Fruit fly (Drosophila melanogaster) whole organism, embryonic: ENCODE measurements around the gene CG33483.

Experiments used
- Ada2b ChIP-seq: fragments of 200-800 bp; sonication (Bioruptor generic); IDR thresholded peaks from 2 replicates; pipeline ENCODE4 v1.3.6; 2022; ENCODE audit warnings: missing biosample characterization, missing genetic modification characterization
- Adf1 ChIP-seq: fragments of 200-800 bp; sonication (Bioruptor generic); IDR thresholded peaks from 2 replicates; pipeline ENCODE4 v1.3.6; 2022; ENCODE audit warnings: missing biosample characterization, missing genetic modification characterization
- Asciz ChIP-seq: fragments of 200-800 bp; sonication (Bioruptor generic); optimal IDR thresholded peaks from 2 replicates; lab custom pipeline; 2017; ENCODE audit warnings: missing biosample characterization, mild to moderate bottlenecking, missing genetic modification characterization, missing genetic modification reagents
- Bgb ChIP-seq: fragments of 200-800 bp; sonication (Bioruptor generic); IDR thresholded peaks from 2 replicates; pipeline ENCODE4 v1.3.6; 2022; ENCODE audit warnings: missing biosample characterization, missing genetic modification characterization; ENCODE audit not compliant: partially characterized antibody
- CG10565 ChIP-seq: fragments of 200-800 bp; sonication (Bioruptor generic); optimal IDR thresholded peaks from 3 replicates; lab custom pipeline; 2016; ENCODE audit warnings: missing biosample characterization, mild to moderate bottlenecking, missing genetic modification characterization
- CG10979 ChIP-seq: fragments of 200-800 bp; sonication (Bioruptor generic); optimal IDR thresholded peaks from 2 replicates; lab custom pipeline; 2018; ENCODE audit warnings: missing biosample characterization, mild to moderate bottlenecking, missing genetic modification characterization, moderate library complexity
- CG12942 ChIP-seq: fragments of 200-800 bp; sonication (Bioruptor generic); optimal IDR thresholded peaks from 3 replicates; lab custom pipeline; 2016; ENCODE audit warnings: missing biosample characterization, missing genetic modification characterization
- CG13287 ChIP-seq: fragments of 200-800 bp; sonication (Bioruptor generic); IDR thresholded peaks from 2 replicates; pipeline ENCODE4 v1.3.6; 2022; ENCODE audit warnings: missing biosample characterization, missing genetic modification characterization; ENCODE audit not compliant: partially characterized antibody
- CG13424 ChIP-seq: fragments of 200-800 bp; sonication (Bioruptor generic); optimal IDR thresholded peaks from 2 replicates; lab custom pipeline; 2019; ENCODE audit warnings: missing biosample characterization, mild to moderate bottlenecking, missing genetic modification characterization, moderate library complexity
- CG13775 ChIP-seq: fragments of 200-800 bp; sonication (Bioruptor generic); optimal IDR thresholded peaks from 3 replicates; lab custom pipeline; 2017; ENCODE audit warnings: missing biosample characterization, mild to moderate bottlenecking, missing genetic modification characterization
- CG14860 ChIP-seq: fragments of 200-800 bp; sonication (Bioruptor generic); IDR thresholded peaks from 3 replicates; pipeline ENCODE4 v1.3.6; 2022; ENCODE audit warnings: missing biosample characterization, missing genetic modification characterization; ENCODE audit not compliant: partially characterized antibody
- CG1832 ChIP-seq: fragments of 200-800 bp; sonication (Bioruptor generic); optimal IDR thresholded peaks from 2 replicates; lab custom pipeline; 2017; ENCODE audit warnings: missing biosample characterization, mild to moderate bottlenecking, missing genetic modification characterization, inconsistent platforms
- CG2678 ChIP-seq: fragments of 200-800 bp; sonication (Bioruptor generic); optimal IDR thresholded peaks from 3 replicates; lab custom pipeline; 2019; ENCODE audit warnings: missing biosample characterization, mild to moderate bottlenecking, missing genetic modification characterization, moderate library complexity
- CG30020 ChIP-seq: fragments of 200-800 bp; optimal IDR thresholded peaks from 2 replicates; lab custom pipeline; 2019; ENCODE audit warnings: missing biosample characterization, mild to moderate bottlenecking, missing genetic modification characterization, moderate library complexity
- CG3407 ChIP-seq: fragments of 200-800 bp; sonication (Bioruptor generic); optimal IDR thresholded peaks from 2 replicates; lab custom pipeline; 2018; ENCODE audit warnings: missing biosample characterization, mild to moderate bottlenecking, missing genetic modification characterization
- CG3838 ChIP-seq: fragments of 200-800 bp; sonication (Bioruptor generic); optimal IDR thresholded peaks from 3 replicates; lab custom pipeline; 2016; ENCODE audit warnings: missing biosample characterization, missing genetic modification characterization
- CG4360 ChIP-seq: fragments of 200-800 bp; sonication (Bioruptor generic); IDR thresholded peaks from 2 replicates; pipeline ENCODE4 v1.3.6; 2022; ENCODE audit warnings: missing biosample characterization, missing genetic modification characterization
- CG8388 ChIP-seq: fragments of 200-800 bp; sonication (Bioruptor generic); optimal IDR thresholded peaks from 2 replicates; lab custom pipeline; 2019; ENCODE audit warnings: missing biosample characterization, mild to moderate bottlenecking, missing genetic modification characterization, moderate library complexity
- CG9437 ChIP-seq: fragments of 200-800 bp; sonication (Bioruptor generic); optimal IDR thresholded peaks from 2 replicates; lab custom pipeline; 2018; ENCODE audit warnings: missing biosample characterization, mild to moderate bottlenecking, missing genetic modification characterization
- CG9727 ChIP-seq: fragments of 200-800 bp; sonication (Bioruptor generic); optimal IDR thresholded peaks from 3 replicates; lab custom pipeline; 2017; ENCODE audit warnings: missing biosample characterization, mild to moderate bottlenecking, missing genetic modification characterization
- CrebB ChIP-seq: fragments of 200-800 bp; sonication (Bioruptor generic); optimal IDR thresholded peaks from 3 replicates; lab custom pipeline; 2018; ENCODE audit warnings: missing biosample characterization, mild to moderate bottlenecking, missing genetic modification characterization
- Dfd ChIP-seq, 2 experiments: fragments of >200 bp; optimal IDR thresholded peaks; 2 replicates each; lab custom pipeline; 2017; ENCODE audit warnings: missing biosample characterization in 2 of 2, missing genetic modification characterization in 2 of 2
- HLH3B ChIP-seq: fragments of 200-800 bp; sonication (Bioruptor generic); IDR thresholded peaks from 2 replicates; pipeline ENCODE4 v1.3.6; 2022; ENCODE audit warnings: missing biosample characterization, missing genetic modification characterization
- Med ChIP-seq: fragments of 200-800 bp; sonication (Bioruptor generic); peaks from one replicate; lab custom pipeline; 2016; ENCODE audit warnings: missing biosample characterization, missing genetic modification characterization, mild to moderate bottlenecking, inconsistent platforms, moderate library complexity
- Meics ChIP-seq: fragments of 200-800 bp; sonication (Bioruptor generic); optimal IDR thresholded peaks from 2 replicates; lab custom pipeline; 2017; ENCODE audit warnings: missing biosample characterization, mild to moderate bottlenecking, missing genetic modification characterization
- Mrtf ChIP-seq: fragments of 200-800 bp; sonication (Bioruptor generic); IDR thresholded peaks from 3 replicates; pipeline ENCODE4 v1.3.6; 2022; ENCODE audit warnings: missing biosample characterization, missing genetic modification characterization
- Ptx1 ChIP-seq: fragments of 200-800 bp; sonication (Bioruptor generic); IDR thresholded peaks from 2 replicates; pipeline ENCODE4 v1.3.6; 2022; ENCODE audit warnings: missing biosample characterization, missing genetic modification characterization
- Spps ChIP-seq: fragments of 200-800 bp; sonication (Bioruptor generic); optimal IDR thresholded peaks from 2 replicates; lab custom pipeline; 2018; ENCODE audit warnings: missing biosample characterization, mild to moderate bottlenecking, missing genetic modification characterization
- ac ChIP-seq: fragments of 200-800 bp; sonication (Bioruptor generic); optimal IDR thresholded peaks from 3 replicates; lab custom pipeline; 2017; ENCODE audit warnings: missing biosample characterization, mild to moderate bottlenecking, missing genetic modification characterization
- ap ChIP-seq: fragments of 200-800 bp; sonication (Bioruptor generic); IDR thresholded peaks from 2 replicates; pipeline ENCODE4 v1.3.6; 2022; ENCODE audit warnings: missing biosample characterization, missing genetic modification characterization
- ase ChIP-seq: fragments of 200-800 bp; sonication (Bioruptor generic); IDR thresholded peaks from 3 replicates; pipeline ENCODE4 v1.3.6; 2022; ENCODE audit warnings: missing biosample characterization, missing genetic modification characterization
- crc ChIP-seq: fragments of 200-800 bp; sonication (Bioruptor generic); optimal IDR thresholded peaks from 2 replicates; lab custom pipeline; 2016; ENCODE audit warnings: missing biosample characterization, missing genetic modification characterization
- dmrt99B ChIP-seq: fragments of 200-800 bp; sonication (Bioruptor generic); optimal IDR thresholded peaks from 2 replicates; lab custom pipeline; 2018; ENCODE audit warnings: missing biosample characterization, mild to moderate bottlenecking, missing genetic modification characterization, moderate library complexity
- dysf ChIP-seq: fragments of 200-800 bp; sonication (Bioruptor generic); IDR thresholded peaks from 3 replicates; pipeline ENCODE4 v1.3.6; 2022; ENCODE audit warnings: missing biosample characterization, missing genetic modification characterization
- gem ChIP-seq: fragments of 200-800 bp; sonication (Bioruptor generic); optimal IDR thresholded peaks from 2 replicates; lab custom pipeline; 2019; ENCODE audit warnings: missing biosample characterization, mild to moderate bottlenecking, missing genetic modification characterization, moderate library complexity
- hbn ChIP-seq: fragments of 200-800 bp; sonication (Bioruptor generic); IDR thresholded peaks from 2 replicates; pipeline ENCODE4 v1.3.6; 2022; ENCODE audit warnings: missing biosample characterization, missing genetic modification characterization; ENCODE audit not compliant: partially characterized antibody
- ken ChIP-seq: fragments of 200-800 bp; sonication (Bioruptor generic); IDR thresholded peaks from 3 replicates; pipeline ENCODE4 v1.3.6; 2022; ENCODE audit warnings: missing biosample characterization, missing genetic modification characterization
- kni ChIP-seq: fragments of 200-800 bp; sonication (Bioruptor generic); optimal IDR thresholded peaks from 3 replicates; lab custom pipeline; 2017; ENCODE audit warnings: mild to moderate bottlenecking, missing biosample characterization, missing genetic modification reagents, missing genetic modification characterization
- lbe ChIP-seq: fragments of 200-800 bp; sonication (Bioruptor generic); optimal IDR thresholded peaks from 2 replicates; lab custom pipeline; 2016; ENCODE audit warnings: missing biosample characterization, mild to moderate bottlenecking, missing genetic modification characterization
- nmo ChIP-seq: fragments of 200-800 bp; sonication (Bioruptor generic); optimal IDR thresholded peaks from 2 replicates; lab custom pipeline; 2018; ENCODE audit warnings: missing biosample characterization, mild to moderate bottlenecking, missing genetic modification characterization, moderate library complexity
- nom ChIP-seq: fragments of 200-800 bp; sonication (Bioruptor generic); optimal IDR thresholded peaks from 2 replicates; lab custom pipeline; 2017; ENCODE audit warnings: missing biosample characterization, missing genetic modification characterization, mild to moderate bottlenecking, moderate library complexity, missing genetic modification reagents
- peb ChIP-seq: fragments of 200-800 bp; sonication (Bioruptor generic); IDR thresholded peaks from 2 replicates; pipeline ENCODE4 v1.3.6; 2022; ENCODE audit warnings: missing biosample characterization, missing genetic modification characterization
- prd ChIP-seq, 3 experiments: fragments of >200 bp in 2 of 3; fragments of 200-800 bp in 1 of 3; sonication (Bioruptor generic) in 1 of 3; optimal IDR thresholded peaks in 2 of 3; IDR thresholded peaks in 1 of 3; 2 replicates in 2 of 3; 3 replicates in 1 of 3; pipeline versions ENCODE4 v1.3.6 to Lab custom; 2017 to 2022; ENCODE audit warnings: missing biosample characterization in 1 of 3, missing genetic modification characterization in 1 of 3
- pzg ChIP-seq: fragments of 200-800 bp; sonication (Bioruptor generic); optimal IDR thresholded peaks from 3 replicates; lab custom pipeline; 2018; ENCODE audit warnings: missing biosample characterization, mild to moderate bottlenecking, missing genetic modification characterization, moderate library complexity
- rib ChIP-seq: fragments of 200-800 bp; sonication (Bioruptor generic); IDR thresholded peaks from 2 replicates; pipeline ENCODE4 v1.3.6; 2022; ENCODE audit warnings: missing biosample characterization, missing genetic modification characterization
- row ChIP-seq: fragments of 200-800 bp; sonication (Bioruptor generic); IDR thresholded peaks from 3 replicates; pipeline ENCODE4 v1.3.6; 2022; ENCODE audit warnings: missing biosample characterization, missing genetic modification characterization
- sisA ChIP-seq: fragments of 200-800 bp; sonication (Bioruptor generic); IDR thresholded peaks from 2 replicates; pipeline ENCODE4 v1.3.6; 2022; ENCODE audit warnings: missing biosample characterization, missing genetic modification characterization
- sob ChIP-seq: fragments of 200-800 bp; sonication (Bioruptor generic); IDR thresholded peaks from 2 replicates; pipeline ENCODE4 v1.3.6; 2022; ENCODE audit warnings: missing biosample characterization, missing genetic modification characterization
- tna ChIP-seq: fragments of 200-800 bp; sonication (Bioruptor generic); IDR thresholded peaks from 2 replicates; pipeline ENCODE4 v1.3.6; 2022; ENCODE audit warnings: missing biosample characterization, missing genetic modification characterization; ENCODE audit not compliant: partially characterized antibody
- twi ChIP-seq: fragments of 200-800 bp; optimal IDR thresholded peaks from 2 replicates; lab custom pipeline; 2019; ENCODE audit warnings: missing biosample characterization, mild to moderate bottlenecking, missing genetic modification characterization, moderate library complexity

CG33483 gene

dm6 chr3R:30909840-30910239, 7.9 kb upstream of the CG33483 start (continued):
- TF ChIP-seq CG14860 (no peak), CG8388 (GFP tag; lab: Kevin White, UChicago) (no peak), row (GFP tag; lab: Robert Waterston, UW) (peak; percentile 27; the same call in 1 of the 3 replicates), CG3407 (no peak), CG9437 (GFP tag; lab: Kevin White, UChicago) (no peak), Meics (GFP tag; lab: Kevin White, UChicago) (peak; percentile 3), CG10565 (no peak), prd (optimal IDR thresholded peaks at IDR 0.05; lab: Kevin White, UChicago) (no peak), prd (GFP tag; IDR thresholded peaks at IDR 0.05; lab: Robert Waterston, UW) (peak; percentile 38; the same call in 1 of the 3 replicates), kni (GFP tag; lab: Kevin White, UChicago) (no peak), ken (no peak), rib (GFP tag; lab: Robert Waterston, UW) (no peak), nmo (GFP tag; lab: Kevin White, UChicago) (no peak), CG9727 (GFP tag; lab: Kevin White, UChicago) (peak; percentile 4), CrebB (tag; lab: Kevin White, UChicago) (no peak), Ptx1 (GFP tag; lab: Robert Waterston, UW) (peak; percentile 51), sisA (peak; percentile 9; the same call in 1 of the 2 replicates), ac (GFP tag; lab: Kevin White, UChicago) (no peak), Ada2b (GFP tag; lab: Robert Waterston, UW) (no peak), CG12942 (GFP tag; lab: Kevin White, UChicago) (no peak), crc (no peak), CG13287 (GFP tag; lab: Robert Waterston, UW) (no peak), dmrt99B (peak; percentile 3), tna (GFP tag; lab: Robert Waterston, UW) (no peak), gem (tag; lab: Kevin White, UChicago) (peak; percentile 4), Asciz (no peak), ap (GFP tag; lab: Robert Waterston, UW) (no peak), CG10979 (tag; lab: Kevin White, UChicago) (peak; percentile 29), pzg (GFP tag; lab: Kevin White, UChicago) (no peak), CG1832 (no peak), CG2678 (tag; lab: Kevin White, UChicago) (peak; percentile 35), CG30020 (tag; lab: Kevin White, UChicago) (no peak), HLH3B (GFP tag; lab: Robert Waterston, UW) (no peak), Bgb (no peak), Dfd (GFP tag; optimal IDR thresholded peaks at IDR 0.05; lab: Kevin White, UChicago) (no peak), Med (GFP tag; lab: Kevin White, UChicago) (peak; percentile 62), Spps (no peak), CG13775 (GFP tag; lab: Kevin White, UChicago) (no peak), sob (GFP tag; lab: Robert Waterston, UW) (no peak), Mrtf (no peak), dysf (GFP tag; lab: Robert Waterston, UW) (no peak), hbn (GFP tag; lab: Robert Waterston, UW) (no peak), ase (GFP tag; lab: Robert Waterston, UW) (no peak), CG13424 (no peak), nom (GFP tag; lab: Kevin White, UChicago) (no peak), lbe (GFP tag; lab: Kevin White, UChicago) (no peak), Adf1 (no peak), peb (GFP tag; lab: Robert Waterston, UW) (no peak), twi (tag; lab: Kevin White, UChicago) (no peak), CG3838 (GFP tag; lab: Kevin White, UChicago) (no peak), CG4360 (GFP tag; lab: Robert Waterston, UW) (no peak)
